Fruit fly (Drosophila melanogaster): ENCODE data around the gene CG31206.

The CG31206 gene

DNA sequence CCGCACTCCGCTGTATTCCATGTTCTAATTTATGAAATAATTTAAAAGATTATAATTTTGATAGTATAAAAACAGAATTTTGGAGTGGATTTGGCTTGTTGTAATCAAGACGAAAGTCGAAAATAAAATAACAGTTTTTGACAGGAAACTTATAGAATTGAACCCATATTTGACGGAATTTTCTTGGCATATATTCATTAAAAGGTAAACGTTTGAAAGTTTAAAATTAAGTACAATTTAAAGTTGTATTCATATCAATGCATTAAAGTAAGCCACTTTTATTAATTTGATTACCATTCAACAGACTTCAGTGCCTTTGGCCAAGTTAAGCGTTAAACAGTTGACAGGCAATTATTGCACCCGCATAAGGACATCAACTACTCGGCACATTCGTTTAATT, at the start of gene CG31206:
Gene CG31206, minus strand, starts transcription at position 101 of the 400 bp plus-strand sequence.
- TF ChIP-seq dmrt11E (tag; optimal IDR thresholded peaks at IDR 0.05): no peak
- TF ChIP-seq CG3407 (GFP tag; optimal IDR thresholded peaks at IDR 0.05): no peak
- TF ChIP-seq Nf-YB (GFP tag; optimal IDR thresholded peaks at IDR 0.05): no peak
- TF ChIP-seq CG4707 (GFP tag; optimal IDR thresholded peaks at IDR 0.05): no peak
- TF ChIP-seq pho (GFP tag; optimal IDR thresholded peaks at IDR 0.05): no peak
- TF ChIP-seq lov (optimal IDR thresholded peaks at IDR 0.05): no peak
- TF ChIP-seq lov (GFP tag; IDR thresholded peaks at IDR 0.05): no peak

DNA sequence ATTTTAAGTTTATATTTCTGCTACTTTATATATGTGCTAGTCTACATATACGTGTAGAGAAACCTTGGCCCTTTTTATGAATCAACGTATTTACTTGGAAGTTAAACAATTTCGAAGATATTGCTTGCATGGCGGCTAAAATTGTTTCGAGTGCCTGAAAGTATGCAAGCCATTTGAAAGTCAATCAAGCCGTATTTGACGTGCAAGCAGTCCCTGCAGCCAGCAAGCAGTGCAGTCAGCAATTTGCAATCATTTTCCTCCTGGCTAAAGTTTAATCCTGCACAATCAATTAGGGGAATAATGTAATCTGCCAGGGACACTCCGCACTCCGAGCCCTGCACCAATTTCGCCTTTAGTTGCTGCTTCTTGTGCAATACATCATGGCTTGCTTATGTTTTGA, 46.9 kb upstream of the CG31206 start:
- TF ChIP-seq HLH4C (GFP tag; IDR thresholded peaks at IDR 0.05; ENCODE audit: partially characterized antibody) (no peak), CG4730 (GFP tag; IDR thresholded peaks at IDR 0.05) (no peak), zfh2 (GFP tag; optimal IDR thresholded peaks at IDR 0.05) (no peak), CG18011 (GFP tag; optimal IDR thresholded peaks at IDR 0.05) (no peak), CG7928 (GFP tag; optimal IDR thresholded peaks at IDR 0.05) (no peak), CG12659 (GFP tag; optimal IDR thresholded peaks at IDR 0.05) (no peak), Doc3 (GFP tag; IDR thresholded peaks at IDR 0.05; ENCODE audit: partially characterized antibody) (no peak), p53 (GFP tag; optimal IDR thresholded peaks at IDR 0.05) (peak; percentile 1), CG16863 (GFP tag; optimal IDR thresholded peaks at IDR 0.05) (no peak), gro (GFP tag; optimal IDR thresholded peaks at IDR 0.05) (no peak), CG30403 (GFP tag; optimal IDR thresholded peaks at IDR 0.05) (no peak), Dfd (GFP tag; optimal IDR thresholded peaks at IDR 0.05) (peak in 1 of 2 experiments; percentile 49), CG15073 (GFP tag; optimal IDR thresholded peaks at IDR 0.05) (no peak), CG31365 (tag; optimal IDR thresholded peaks at IDR 0.05) (peak; percentile 93), ems (GFP tag; optimal IDR thresholded peaks at IDR 0.05) (no peak), Rfx (GFP tag; IDR thresholded peaks at IDR 0.05) (peak; percentile 35; the same call in 1 of the 2 replicates), fu2 (GFP tag; optimal IDR thresholded peaks at IDR 0.05) (no peak), btn (GFP tag; optimal IDR thresholded peaks at IDR 0.05) (no peak), amos (GFP tag; IDR thresholded peaks at IDR 0.05; ENCODE audit: partially characterized antibody) (peak; percentile 35; the same call in 1 of the 2 replicates), stwl (tag; optimal IDR thresholded peaks at IDR 0.05) (peak; percentile 89), ken (GFP tag; IDR thresholded peaks at IDR 0.05) (no peak), CG13287 (GFP tag; IDR thresholded peaks at IDR 0.05; ENCODE audit: partially characterized antibody) (0 out of 2 replicates have a peak, but pooled peaks have one; percentile 12), sens (GFP tag) (peak; percentile 53), dmrt99B (tag; optimal IDR thresholded peaks at IDR 0.05) (no peak), CTCF (GFP tag; optimal IDR thresholded peaks at IDR 0.05) (peak; percentile 31), CG7271 (tag; optimal IDR thresholded peaks at IDR 0.05) (no peak), CG6175 (GFP tag; IDR thresholded peaks at IDR 0.05) (no peak), CG42726 (GFP tag; IDR thresholded peaks at IDR 0.05; ENCODE audit: partially characterized antibody) (peak; percentile 49; the same call in 1 of the 2 replicates), CG6791 (GFP tag; IDR thresholded peaks at IDR 0.05; ENCODE audit: partially characterized antibody) (0 out of 3 replicates have a peak, but pooled peaks have one; percentile 35), CG4617 (GFP tag; optimal IDR thresholded peaks at IDR 0.05; ENCODE audit: borderline replicate concordance) (no peak), bbx (GFP tag; IDR thresholded peaks at IDR 0.05; ENCODE audit: partially characterized antibody) (0 out of 2 replicates have a peak, but pooled peaks have one; percentile 33), CG16813 (GFP tag; IDR thresholded peaks at IDR 0.05; ENCODE audit: partially characterized antibody) (peak; percentile 48; the same call in 2 of the 3 replicates), chinmo (GFP tag; IDR thresholded peaks at IDR 0.05; ENCODE audit: partially characterized antibody) (0 out of 4 replicates have a peak, but pooled peaks have one; percentile 46)
